Fruit fly (Drosophila melanogaster) whole organism, adult: Measurements from ENCODE around the gene CG31050.

Experiments
- CG12768 ChIP-seq: fragments of 200-800 bp; sonication (Bioruptor generic); optimal IDR thresholded peaks from 2 replicates; lab custom pipeline; 2017; ENCODE audit warnings: missing biosample characterization, missing genetic modification characterization, mild to moderate bottlenecking, moderate library complexity, missing genetic modification reagents
- Crg-1 ChIP-seq: fragments of 200-800 bp; sonication (Bioruptor generic); optimal IDR thresholded peaks from 2 replicates; lab custom pipeline; 2016; ENCODE audit warnings: missing biosample characterization, missing genetic modification characterization
- kay ChIP-seq: fragments of 200-800 bp; sonication (Bioruptor generic); peaks from one replicate; lab custom pipeline; 2016; ENCODE audit warnings: missing biosample characterization, missing genetic modification characterization, borderline replicate concordance
- ovo ChIP-seq: fragments of 200-800 bp; sonication (Bioruptor generic); optimal IDR thresholded peaks from 2 replicates; lab custom pipeline; 2016; ENCODE audit warnings: missing biosample characterization, missing genetic modification characterization

dm6 chr3R:28676870-28677526 lies 26.7 kb upstream of the CG31050 start:
- no peak for TF ChIP-seq kay
- no peak for TF ChIP-seq ovo (GFP tag; lab: Kevin White, UChicago)
- no peak for TF ChIP-seq Crg-1
- TF ChIP-seq CG12768 (GFP tag; lab: Kevin White, UChicago), result no peak
